Worm (Caenorhabditis elegans): ENCODE measurements around the gene K06B4.4.

The K06B4.4 gene

ce11 chrV:15715636-15716035 lies 46.7 kb downstream of the K06B4.4 start:
- no peak for TF ChIP-seq unc-62 (GFP tag; optimal IDR thresholded peaks at IDR 0.05)

- TF ChIP-seq unc-62 (GFP tag; optimal IDR thresholded peaks at IDR 0.05) = no peak
Measured at ce11 chrV:15716679-15717078, 47.7 kb downstream of the K06B4.4 start, which contains the start of gene Y6E2A.4. TSS of gene Y6E2A.4 (minus strand) at chrV:15716779.

ce11 chrV:15718562-15718961 lies 49.6 kb downstream of the K06B4.4 start, which contains the start of gene Y6E2A.5:
TSS of gene Y6E2A.5 (minus strand) at chrV:15718662.
- no peak for TF ChIP-seq unc-62 (GFP tag; optimal IDR thresholded peaks at IDR 0.05)

- no peak for TF ChIP-seq unc-62 (GFP tag; optimal IDR thresholded peaks at IDR 0.05)
Measured at ce11 chrV:15719570-15719969, 50.6 kb downstream of the K06B4.4 start, which contains the start of gene Y6E2A.7. TSS of gene Y6E2A.7 (plus strand) at chrV:15719870.

Data from whole organism, dauer.